Worm (Caenorhabditis elegans) whole organism, mixed stage, embryonic: Measurements from ENCODE around the gene F31F7.2.

Experiments
- M03D4.4 ChIP-seq: sonication (generic microtip); optimal IDR thresholded peaks from 2 replicates; lab custom pipeline; 2017; ENCODE audit warnings: mild to moderate bottlenecking, missing genetic modification characterization, missing compliant biosample characterization
- bed-3 ChIP-seq: fragments of 200-800 bp; sonication (Bioruptor generic); optimal IDR thresholded peaks from 3 replicates; lab custom pipeline; 2018; ENCODE audit warnings: mild to moderate bottlenecking, missing genetic modification characterization, moderate library complexity, missing compliant biosample characterization
- blmp-1 ChIP-seq: fragments of 150-350 bp; optimal IDR thresholded peaks from 2 replicates; lab custom pipeline; 2014; ENCODE audit warnings: missing biosample characterization, missing genetic modification characterization
- ceh-39 ChIP-seq: fragments of 150-350 bp; optimal IDR thresholded peaks from 2 replicates; lab custom pipeline; 2014; ENCODE audit warnings: missing biosample characterization, missing genetic modification characterization
- ceh-43 ChIP-seq: fragments of 200-800 bp; sonication (Bioruptor generic); optimal IDR thresholded peaks from 2 replicates; lab custom pipeline; 2018; ENCODE audit warnings: mild to moderate bottlenecking, missing genetic modification characterization, moderate library complexity, missing compliant biosample characterization
- ceh-83 ChIP-seq: fragments of 200-800 bp; sonication (Bioruptor generic); optimal IDR thresholded peaks from 2 replicates; lab custom pipeline; 2018; ENCODE audit warnings: mild to moderate bottlenecking, missing genetic modification characterization, missing compliant biosample characterization
- ces-1 ChIP-seq: fragments of 150-350 bp; optimal IDR thresholded peaks from 2 replicates; lab custom pipeline; 2014; ENCODE audit warnings: missing biosample characterization, missing genetic modification reagents, missing genetic modification characterization
- cnd-1 ChIP-seq: fragments of 200-800 bp; sonication (Bioruptor generic); optimal IDR thresholded peaks from 2 replicates; lab custom pipeline; 2018; ENCODE audit warnings: mild to moderate bottlenecking, missing genetic modification characterization, missing compliant biosample characterization
- elt-1 ChIP-seq: sonication (generic microtip); optimal IDR thresholded peaks from 2 replicates; lab custom pipeline; 2017; ENCODE audit warnings: missing genetic modification characterization, mild to moderate bottlenecking, missing compliant biosample characterization, antibody characterized with exemption, moderate library complexity, borderline replicate concordance; ENCODE audit not compliant: insufficient read depth
- elt-3 ChIP-seq: fragments of 150-350 bp; optimal IDR thresholded peaks from 2 replicates; lab custom pipeline; 2014; ENCODE audit warnings: missing biosample characterization, missing genetic modification characterization
- flh-1 ChIP-seq: fragments of 200-800 bp; sonication (Bioruptor generic); optimal IDR thresholded peaks from 2 replicates; lab custom pipeline; 2018; ENCODE audit warnings: mild to moderate bottlenecking, missing genetic modification characterization, moderate library complexity, missing compliant biosample characterization
- ham-2 ChIP-seq: fragments of 200-800 bp; sonication (Bioruptor generic); optimal IDR thresholded peaks from 2 replicates; lab custom pipeline; 2018; ENCODE audit warnings: mild to moderate bottlenecking, missing genetic modification characterization, missing compliant biosample characterization
- hlh-1 ChIP-seq: fragments of 150-350 bp; optimal IDR thresholded peaks from 2 replicates; lab custom pipeline; 2014; ENCODE audit warnings: missing biosample characterization, missing genetic modification reagents, missing genetic modification characterization
- lin-13 ChIP-seq: fragments of 150-350 bp; optimal IDR thresholded peaks from 2 replicates; lab custom pipeline; 2014; ENCODE audit warnings: missing biosample characterization, missing genetic modification characterization
- lin-32 ChIP-seq: fragments of 200-800 bp; sonication (Bioruptor generic); optimal IDR thresholded peaks from 2 replicates; lab custom pipeline; 2018; ENCODE audit warnings: mild to moderate bottlenecking, missing genetic modification characterization, missing compliant biosample characterization
- lsy-2 ChIP-seq: fragments of 150-350 bp; optimal IDR thresholded peaks from 2 replicates; lab custom pipeline; 2014; ENCODE audit warnings: missing biosample characterization, missing genetic modification characterization
- mab-5 ChIP-seq: fragments of 150-350 bp; optimal IDR thresholded peaks from 2 replicates; lab custom pipeline; 2014; ENCODE audit warnings: missing biosample characterization, missing genetic modification characterization
- mep-1 ChIP-seq: fragments of 150-350 bp; optimal IDR thresholded peaks from 2 replicates; lab custom pipeline; 2017; ENCODE audit warnings: missing biosample characterization, missing genetic modification reagents, missing genetic modification characterization, inconsistent platforms
- mls-2 ChIP-seq: sonication (generic microtip); optimal IDR thresholded peaks from 2 replicates; lab custom pipeline; 2016; ENCODE audit warnings: mild to moderate bottlenecking, missing genetic modification characterization, moderate library complexity, missing compliant biosample characterization
- nhr-12 ChIP-seq: fragments of 150-350 bp; optimal IDR thresholded peaks from 2 replicates; lab custom pipeline; 2014; ENCODE audit warnings: missing biosample characterization, missing genetic modification characterization
- nhr-2 ChIP-seq: fragments of 150-350 bp; optimal IDR thresholded peaks from 2 replicates; lab custom pipeline; 2014; ENCODE audit warnings: missing biosample characterization, missing genetic modification characterization
- nhr-237 ChIP-seq: fragments of 150-350 bp; optimal IDR thresholded peaks from 2 replicates; lab custom pipeline; 2014; ENCODE audit warnings: missing biosample characterization, missing genetic modification characterization
- nhr-28 ChIP-seq: fragments of 150-350 bp; optimal IDR thresholded peaks from 2 replicates; lab custom pipeline; 2014; ENCODE audit warnings: missing biosample characterization, missing genetic modification characterization
- nhr-76 ChIP-seq: sonication (generic microtip); optimal IDR thresholded peaks from 2 replicates; lab custom pipeline; 2017; ENCODE audit warnings: missing biosample characterization, missing genetic modification characterization
- pha-4 ChIP-seq: fragments of 150-350 bp; optimal IDR thresholded peaks from 2 replicates; lab custom pipeline; 2018; ENCODE audit warnings: missing biosample characterization, missing genetic modification reagents, missing genetic modification characterization
- snpc-4 ChIP-seq: fragments of 150-350 bp; optimal IDR thresholded peaks from 2 replicates; lab custom pipeline; 2014; ENCODE audit warnings: missing biosample characterization, missing genetic modification characterization
- sptf-1 ChIP-seq: sonication (generic microtip); optimal IDR thresholded peaks from 2 replicates; lab custom pipeline; 2017; ENCODE audit warnings: mild to moderate bottlenecking, missing genetic modification characterization, moderate library complexity, missing compliant biosample characterization
- tbx-8 ChIP-seq: fragments of 200-800 bp; sonication (Bioruptor generic); optimal IDR thresholded peaks from 2 replicates; lab custom pipeline; 2018; ENCODE audit warnings: mild to moderate bottlenecking, missing genetic modification characterization, moderate library complexity, missing compliant biosample characterization
- unc-39 ChIP-seq: fragments of 150-350 bp; optimal IDR thresholded peaks from 2 replicates; lab custom pipeline; 2014; ENCODE audit warnings: missing biosample characterization, missing genetic modification characterization
- unc-62 ChIP-seq: fragments of 150-350 bp; optimal IDR thresholded peaks from 2 replicates; lab custom pipeline; 2014; ENCODE audit warnings: missing biosample characterization, missing genetic modification reagents, missing genetic modification characterization
- zip-8 ChIP-seq: fragments of 150-350 bp; optimal IDR thresholded peaks from 2 replicates; lab custom pipeline; 2014; ENCODE audit warnings: missing biosample characterization, missing genetic modification characterization
- ztf-11 ChIP-seq: fragments of 150-350 bp; optimal IDR thresholded peaks from 2 replicates; lab custom pipeline; 2014; ENCODE audit warnings: missing biosample characterization, missing genetic modification characterization

Gene F31F7.2

DNA sequence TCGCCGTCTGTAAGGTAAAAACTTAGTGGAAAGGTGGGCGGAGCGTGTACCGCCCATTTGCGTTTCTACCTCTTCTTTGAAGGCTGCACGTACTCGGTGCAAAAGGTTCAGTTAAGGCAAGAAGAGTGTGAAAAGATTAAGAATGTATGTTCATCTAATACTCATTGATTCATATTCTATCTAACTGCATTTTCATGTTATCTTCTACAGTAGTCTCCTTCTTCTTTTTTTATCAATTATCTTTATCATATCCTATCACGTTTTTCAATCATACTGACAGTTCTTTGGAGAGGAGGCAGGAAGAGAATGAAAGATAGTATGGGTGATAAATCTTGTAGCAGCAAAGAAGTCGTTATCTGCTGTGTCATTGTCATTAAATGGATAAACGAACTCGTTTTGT is 23.3 kb upstream of the F31F7.2 start:
- TF ChIP-seq nhr-76 (tag; lab: Kevin White, UChicago) (no peak), ham-2 (GFP tag; lab: Kevin White, UChicago) (peak; percentile 10), elt-1 (tag; lab: Kevin White, UChicago) (peak; percentile 83), elt-3 (tag; lab: Kevin White, UChicago) (peak; percentile 79), M03D4.4 (tag; lab: Kevin White, UChicago) (no peak), sptf-1 (tag; lab: Kevin White, UChicago) (no peak), unc-62 (peak; percentile 35)

DNA sequence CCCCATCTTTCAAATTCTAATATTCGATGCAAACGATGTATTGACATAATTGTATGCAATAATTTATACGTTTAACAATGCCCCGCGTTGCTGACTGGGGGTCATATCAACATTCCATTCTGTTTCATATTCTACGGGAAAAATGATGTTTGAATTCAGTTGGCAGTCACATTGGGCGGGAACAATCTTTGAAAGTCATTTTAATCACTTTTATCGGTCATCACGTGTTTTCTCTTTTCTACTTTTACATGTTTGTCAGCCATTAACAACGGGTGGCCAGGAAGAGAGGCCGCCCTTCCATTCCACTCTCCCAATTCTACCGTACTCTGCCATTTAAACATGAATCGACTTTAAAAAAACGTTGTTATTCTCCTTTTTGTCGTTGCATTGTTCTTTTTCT is 21.9 kb upstream of the F31F7.2 start:
- no peak for TF ChIP-seq elt-3 (tag; lab: Kevin White, UChicago)
- no peak for TF ChIP-seq blmp-1 (tag; lab: Kevin White, UChicago)

DNA sequence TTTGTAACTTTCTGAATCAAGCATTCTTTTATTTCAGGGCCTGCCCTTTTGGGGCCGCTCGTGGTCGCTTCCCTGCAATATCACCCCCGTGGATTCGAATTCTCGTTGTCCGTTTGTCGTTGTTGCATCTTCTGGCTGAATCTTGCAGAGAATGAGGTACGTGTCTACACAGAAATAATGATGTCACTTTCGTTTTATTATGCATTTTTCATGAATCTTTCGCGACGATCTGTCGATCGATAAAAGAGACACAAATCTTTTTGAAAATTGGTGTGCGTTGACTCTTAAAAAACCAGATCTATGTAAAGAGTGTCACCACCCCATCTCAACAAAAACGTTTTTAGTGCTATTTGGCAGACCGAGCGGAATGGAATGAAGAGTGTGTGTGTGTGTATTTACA is 21.5 kb upstream of the F31F7.2 start:
- no peak for TF ChIP-seq bed-3 (GFP tag; lab: Kevin White, UChicago)
- no peak for TF ChIP-seq nhr-76 (tag; lab: Kevin White, UChicago)
- no peak for TF ChIP-seq ceh-43 (GFP tag; lab: Kevin White, UChicago)
- no peak for TF ChIP-seq mls-2 (tag; lab: Kevin White, UChicago)
- TF ChIP-seq ceh-39: no peak
- TF ChIP-seq, all 35 proteins: peak for 0

DNA sequence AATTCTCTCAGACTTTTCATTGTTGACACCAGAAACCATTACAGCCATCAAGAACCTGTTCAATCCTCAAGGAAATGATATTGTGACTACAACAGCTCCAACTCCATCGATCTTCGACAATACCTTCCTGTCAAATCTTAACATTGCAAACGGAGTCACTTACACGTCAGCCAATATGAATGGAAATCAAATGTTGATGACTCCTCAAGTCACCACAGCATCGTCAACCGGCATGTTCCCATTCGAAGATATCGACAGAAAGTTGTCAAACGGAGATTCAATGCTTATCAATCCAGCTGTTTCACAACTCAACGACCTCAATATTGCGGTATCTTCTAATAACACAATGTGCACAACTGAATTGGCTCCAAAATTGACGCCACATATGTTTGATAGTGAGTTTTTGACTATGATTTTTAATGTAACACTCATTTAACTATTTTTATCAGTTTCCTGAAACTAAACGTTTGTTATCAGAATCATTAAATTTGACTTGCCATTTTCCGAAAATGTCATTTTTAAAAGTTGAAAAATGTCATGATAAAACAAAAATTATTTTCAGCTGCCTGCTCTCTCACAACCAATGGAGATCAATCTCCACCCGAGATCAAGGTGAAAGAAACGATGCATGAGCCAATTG is 19.6 kb upstream of the F31F7.2 start:
- no peak for TF ChIP-seq blmp-1 (tag; lab: Kevin White, UChicago)
- no peak for TF ChIP-seq hlh-1 (tag; lab: Kevin White, UChicago)
- no peak for TF ChIP-seq mab-5 (tag; lab: Kevin White, UChicago)
- no peak for TF ChIP-seq ceh-43 (GFP tag; lab: Kevin White, UChicago)
- TF ChIP-seq nhr-12: no peak
- no peak for TF ChIP-seq snpc-4 (tag; lab: Kevin White, UChicago)
- no peak for TF ChIP-seq lsy-2
- no peak for TF ChIP-seq flh-1 (GFP tag; lab: Kevin White, UChicago)
- TF ChIP-seq nhr-28 (tag; lab: Kevin White, UChicago): no peak
- no peak for TF ChIP-seq ces-1 (GFP tag; lab: Kevin White, UChicago)
- no peak for TF ChIP-seq cnd-1 (tag; lab: Kevin White, UChicago)
- TF ChIP-seq ham-2 (GFP tag; lab: Kevin White, UChicago): no peak
- no peak for TF ChIP-seq ceh-39
- TF ChIP-seq mls-2 (tag; lab: Kevin White, UChicago): no peak
- no peak for TF ChIP-seq mep-1 (tag; lab: Kevin White, UChicago)
- TF ChIP-seq, all 35 proteins: peak for 0

DNA sequence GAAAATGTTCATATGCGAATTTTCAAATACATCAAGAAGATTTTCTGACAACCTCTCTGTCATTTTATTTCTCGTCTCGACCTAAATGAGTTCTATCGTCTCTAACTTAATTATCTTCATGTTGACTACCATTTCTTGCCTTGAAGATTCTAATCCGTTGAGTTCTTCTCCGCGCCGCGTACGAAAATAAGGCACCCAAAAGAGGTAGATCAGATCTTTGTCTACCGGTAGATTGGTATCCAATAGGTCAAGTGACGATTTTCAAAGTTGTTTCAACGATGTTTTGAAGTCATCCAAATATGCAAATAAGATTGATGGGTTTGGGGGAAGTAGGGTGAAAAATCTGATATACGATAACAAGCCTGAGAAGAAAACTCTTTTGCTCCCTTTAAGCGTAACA is 16.7 kb upstream of the F31F7.2 start:
- TF ChIP-seq M03D4.4 (tag; lab: Kevin White, UChicago) (no peak), elt-1 (tag; lab: Kevin White, UChicago) (peak; percentile 74)

DNA sequence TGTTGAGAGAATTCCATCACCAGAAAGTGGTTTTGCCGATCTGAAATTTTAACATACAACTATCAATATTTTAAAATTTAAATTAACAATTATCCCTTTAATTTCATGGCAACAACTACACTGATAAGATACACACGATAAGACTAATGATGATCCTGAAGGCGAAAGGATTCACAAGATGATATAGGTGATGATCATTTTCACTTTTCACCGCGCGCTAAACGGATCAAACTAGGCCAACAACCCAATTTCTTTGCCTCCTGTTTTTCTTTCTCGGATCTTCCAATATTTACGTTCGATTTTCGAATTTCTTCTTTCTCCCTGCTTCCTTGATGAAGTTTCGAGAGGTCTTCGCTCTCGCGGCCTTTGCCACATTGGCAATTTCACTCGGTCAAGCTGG is 11.5 kb upstream of the F31F7.2 start, which contains the start of gene K08B12.1:
TSS of gene K08B12.1 (plus strand) at position 229 of the 400 bp plus-strand sequence.
- peak; percentile 85 for TF ChIP-seq blmp-1 (tag; lab: Kevin White, UChicago)
- no peak for TF ChIP-seq mep-1 (tag; lab: Kevin White, UChicago)
- TF ChIP-seq elt-3 (tag; lab: Kevin White, UChicago): peak; percentile 46

DNA sequence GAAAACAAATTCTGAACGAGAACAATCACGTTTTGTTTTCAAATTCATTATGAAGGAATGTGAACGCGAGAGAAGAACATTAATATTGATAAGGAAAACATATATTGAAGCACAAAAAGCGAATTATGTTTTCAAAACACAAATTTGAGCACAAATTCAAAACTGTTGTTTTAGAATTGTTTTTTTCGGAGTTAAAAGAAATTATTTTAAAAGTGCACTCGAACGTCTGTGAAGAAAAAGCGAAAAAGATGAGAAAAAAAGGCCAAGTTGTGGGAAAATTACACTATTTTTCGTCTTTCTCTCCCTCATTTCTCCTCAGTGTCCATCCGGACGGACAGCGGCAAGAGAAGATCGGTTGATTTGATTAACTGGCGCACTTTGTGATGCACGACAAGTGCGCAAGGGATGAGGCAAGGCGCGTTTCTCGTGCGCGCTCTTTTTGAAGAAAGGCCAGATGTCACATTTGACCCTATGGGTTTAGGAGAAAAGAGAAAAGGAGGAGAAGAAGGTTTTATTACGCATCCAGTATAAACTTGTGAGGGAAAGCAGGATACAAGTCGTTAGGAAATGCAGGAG is 3.3 kb upstream of the F31F7.2 start, which contains the start of gene mrck-1:
TSS of gene mrck-1 (minus strand) at position 51 of the 576 bp plus-strand sequence.
- TF ChIP-seq elt-3 (tag; lab: Kevin White, UChicago) (no peak), M03D4.4 (tag; lab: Kevin White, UChicago) (peak; percentile 90), nhr-2 (peak; percentile 51), elt-1 (tag; lab: Kevin White, UChicago) (peak; percentile 55), blmp-1 (tag; lab: Kevin White, UChicago) (peak; percentile 71), ceh-39 (peak; percentile 45), snpc-4 (tag; lab: Kevin White, UChicago) (no peak), nhr-237 (peak; percentile 80), flh-1 (GFP tag; lab: Kevin White, UChicago) (peak; percentile 45), sptf-1 (tag; lab: Kevin White, UChicago) (peak; percentile 94), lin-32 (GFP tag; lab: Kevin White, UChicago) (peak; percentile 84), cnd-1 (tag; lab: Kevin White, UChicago) (peak; percentile 94), hlh-1 (tag; lab: Kevin White, UChicago) (peak; percentile 94), nhr-76 (tag; lab: Kevin White, UChicago) (peak; percentile 21), tbx-8 (peak; percentile 32), ham-2 (GFP tag; lab: Kevin White, UChicago) (peak; percentile 59), nhr-12 (peak; percentile 65), mep-1 (tag; lab: Kevin White, UChicago) (peak; percentile 97), mab-5 (tag; lab: Kevin White, UChicago) (no peak), bed-3 (GFP tag; lab: Kevin White, UChicago) (peak; percentile 60), lin-13 (peak; percentile 94), ceh-83 (GFP tag; lab: Kevin White, UChicago) (peak; percentile 75), ztf-11 (peak; percentile 82), pha-4 (tag; lab: Kevin White, UChicago) (peak; percentile 78), mls-2 (tag; lab: Kevin White, UChicago) (peak; percentile 95), ces-1 (GFP tag; lab: Kevin White, UChicago) (peak; percentile 100), unc-39 (tag; lab: Kevin White, UChicago) (peak; percentile 73), zip-8 (no peak)
